Fruit fly (Drosophila melanogaster) whole organism, pupa: ENCODE measurements around the gene emc.
A peak's percentile ranks its signal among the peaks of the same experiment; 100 is the strongest.

Experiments
- CG12605 ChIP-seq: fragments of 200-800 bp; sonication (Bioruptor generic); IDR thresholded peaks from 2 replicates; pipeline ENCODE4 v1.3.6; 2022; ENCODE audit warnings: missing biosample characterization, missing genetic modification characterization
- CG14655 ChIP-seq: fragments of 200-800 bp; sonication (Bioruptor generic); optimal IDR thresholded peaks from 3 replicates; lab custom pipeline; 2017; ENCODE audit warnings: mild to moderate bottlenecking, missing biosample characterization, missing genetic modification reagents, missing genetic modification characterization
- CG15710 ChIP-seq: fragments of 200-800 bp; sonication (Bioruptor generic); optimal IDR thresholded peaks from 2 replicates; lab custom pipeline; 2018; ENCODE audit warnings: missing biosample characterization, mild to moderate bottlenecking, missing genetic modification characterization, moderate library complexity
- CG32121 ChIP-seq: fragments of 200-800 bp; sonication (Bioruptor generic); IDR thresholded peaks from 2 replicates; pipeline ENCODE4 v1.3.6; 2022; ENCODE audit warnings: missing biosample characterization, missing genetic modification characterization
- CG4496 ChIP-seq: fragments of 200-800 bp; sonication (Bioruptor generic); IDR thresholded peaks from 3 replicates; pipeline ENCODE4 v1.3.6; 2022; ENCODE audit warnings: missing biosample characterization, missing genetic modification characterization
- CG8159 ChIP-seq: fragments of 200-800 bp; sonication (Bioruptor generic); optimal IDR thresholded peaks from 3 replicates; lab custom pipeline; 2018; ENCODE audit warnings: missing biosample characterization, mild to moderate bottlenecking, missing genetic modification characterization, moderate library complexity
- CG8301 ChIP-seq: fragments of 200-800 bp; sonication (Bioruptor generic); optimal IDR thresholded peaks from 2 replicates; lab custom pipeline; 2018; ENCODE audit warnings: missing biosample characterization, mild to moderate bottlenecking, missing genetic modification characterization
- CG9948 ChIP-seq: fragments of 200-800 bp; sonication (Bioruptor generic); optimal IDR thresholded peaks from 2 replicates; lab custom pipeline; 2018; ENCODE audit warnings: missing biosample characterization, mild to moderate bottlenecking, missing genetic modification characterization, moderate library complexity
- D1 ChIP-seq: fragments of 200-800 bp; sonication (Bioruptor generic); optimal IDR thresholded peaks from 2 replicates; lab custom pipeline; 2018; ENCODE audit warnings: missing biosample characterization, mild to moderate bottlenecking, missing genetic modification characterization, moderate library complexity
- EcR ChIP-seq: fragments of 200-800 bp; sonication (Bioruptor generic); optimal IDR thresholded peaks from 3 replicates; lab custom pipeline; 2019; ENCODE audit warnings: missing biosample characterization, missing genetic modification characterization, mild to moderate bottlenecking, moderate library complexity, missing genetic modification reagents
- Pif1A ChIP-seq: fragments of 200-800 bp; sonication (Bioruptor generic); optimal IDR thresholded peaks from 3 replicates; lab custom pipeline; 2016; ENCODE audit warnings: missing biosample characterization, missing genetic modification characterization

dm6 chr3L:721863-722262 is 27.3 kb upstream of the emc start:
- TF ChIP-seq Pif1A (GFP tag; lab: Kevin White, UChicago) (no peak), CG9948 (tag; lab: Kevin White, UChicago) (no peak), CG14655 (no peak), EcR (GFP tag; lab: Kevin White, UChicago) (no peak), CG12605 (GFP tag; lab: Robert Waterston, UW) (no peak), CG32121 (GFP tag; lab: Robert Waterston, UW) (peak; percentile 31), CG8301 (tag; lab: Kevin White, UChicago) (no peak), CG4496 (GFP tag; lab: Robert Waterston, UW) (0 out of 3 replicates have a peak, but pooled peaks have one; percentile 20), CG8159 (no peak), CG15710 (tag; lab: Kevin White, UChicago) (no peak), D1 (tag; lab: Kevin White, UChicago) (no peak)
